Fruit fly (Drosophila melanogaster): ENCODE data around the gene per.

Gene per

DNA sequence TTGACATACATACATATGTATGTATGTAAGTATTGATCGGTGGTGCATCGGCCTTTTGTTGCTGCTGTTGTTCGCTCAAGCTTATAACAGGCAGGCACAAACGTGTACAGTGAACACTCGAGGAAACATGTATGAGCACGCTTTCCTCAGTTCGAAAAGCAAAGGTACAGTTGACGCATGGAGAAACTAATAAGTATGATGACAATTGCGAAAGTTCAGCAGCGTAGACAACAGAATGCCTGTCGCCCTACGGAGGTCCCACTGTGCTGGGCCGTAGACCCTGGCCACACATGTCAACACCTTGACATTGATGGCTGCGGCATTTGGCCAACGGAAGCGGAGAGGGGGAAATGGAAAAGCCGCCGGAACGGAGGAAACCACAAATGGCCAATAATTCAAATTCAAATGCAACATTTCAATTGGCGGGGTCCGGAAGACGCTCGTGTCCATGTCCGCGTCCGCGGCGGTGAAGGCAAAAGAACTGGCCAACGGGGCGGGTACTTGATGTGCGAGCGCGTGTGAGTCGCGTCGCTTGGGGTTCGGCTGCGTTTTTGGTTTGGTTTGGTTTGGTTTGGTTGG is 22.9 kb downstream of the per start, which contains the start of gene CG2681 (continued):
- TF ChIP-seq Ets96B (tag; optimal IDR thresholded peaks at IDR 0.05) (no peak), spab (GFP tag; optimal IDR thresholded peaks at IDR 0.05) (no peak), net (GFP tag; optimal IDR thresholded peaks at IDR 0.05) (no peak), lz (GFP tag; optimal IDR thresholded peaks at IDR 0.05) (peak; percentile 20), topi (GFP tag; optimal IDR thresholded peaks at IDR 0.05) (peak; percentile 18), CG4318 (GFP tag; optimal IDR thresholded peaks at IDR 0.05) (no peak), Lpt (GFP tag; optimal IDR thresholded peaks at IDR 0.05) (no peak), CG16779 (tag; optimal IDR thresholded peaks at IDR 0.05) (no peak), CG6808 (GFP tag; optimal IDR thresholded peaks at IDR 0.05) (no peak), Met (GFP tag; optimal IDR thresholded peaks at IDR 0.05) (no peak), CG6854 (GFP tag; optimal IDR thresholded peaks at IDR 0.05) (no peak), fd85E (GFP tag; optimal IDR thresholded peaks at IDR 0.05) (no peak), esn (GFP tag; optimal IDR thresholded peaks at IDR 0.05) (peak; percentile 7), CG8632 (GFP tag; optimal IDR thresholded peaks at IDR 0.05) (no peak), dsx (GFP tag; optimal IDR thresholded peaks at IDR 0.05; ENCODE audit: poor library complexity, severe bottlenecking) (no peak), CG11762 (GFP tag; optimal IDR thresholded peaks at IDR 0.05; ENCODE audit: insufficient read depth) (no peak), CG8319 (GFP tag; optimal IDR thresholded peaks at IDR 0.05) (no peak), Sox15 (GFP tag; optimal IDR thresholded peaks at IDR 0.05) (no peak), Hr38 (GFP tag; optimal IDR thresholded peaks at IDR 0.05) (no peak), Gug (GFP tag; IDR thresholded peaks at IDR 0.05) (peak; percentile 38; the same call in 1 of the 2 replicates), CG11294 (GFP tag; IDR thresholded peaks at IDR 0.05) (peak; percentile 46), CG31627 (GFP tag; optimal IDR thresholded peaks at IDR 0.05) (peak; percentile 22), salr (GFP tag; optimal IDR thresholded peaks at IDR 0.05) (no peak), CG34406 (GFP tag; optimal IDR thresholded peaks at IDR 0.05) (no peak), CG3919 (GFP tag; optimal IDR thresholded peaks at IDR 0.05) (no peak)

DNA sequence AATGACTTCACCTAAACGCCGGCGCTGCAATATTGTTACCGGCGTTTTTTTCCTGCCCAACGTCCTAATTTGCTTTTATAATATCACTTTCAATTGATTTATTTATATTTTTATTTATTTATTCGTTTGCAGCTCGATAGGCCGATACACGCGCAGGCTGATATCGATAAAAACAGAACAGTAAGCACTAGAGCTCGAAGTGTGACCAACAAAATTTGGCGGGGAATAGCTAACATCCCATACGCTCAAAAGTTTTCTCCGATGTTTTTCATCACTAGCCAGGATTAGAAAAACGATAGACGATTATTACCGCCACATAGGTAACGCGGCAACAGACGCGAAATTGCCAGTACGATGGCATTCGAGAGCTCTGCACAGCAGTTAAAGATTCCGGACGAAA is 28.4 kb downstream of the per start, which contains the start of the genes CG2685 and CG2694:
CG2685 (minus strand) TSS at position 185 of the 400 bp plus-strand sequence.
CG2694 (plus strand) TSS at position 304 of the 400 bp plus-strand sequence.
- TF ChIP-seq Met (GFP tag; optimal IDR thresholded peaks at IDR 0.05) (no peak), esn (GFP tag; optimal IDR thresholded peaks at IDR 0.05) (peak; percentile 15), CG16779 (tag; optimal IDR thresholded peaks at IDR 0.05) (no peak), Eip78C (GFP tag) (peak; percentile 21)

dm6 chrX:2714730-2715129 is 29.4 kb downstream of the per start:
- TF ChIP-seq Met (GFP tag; optimal IDR thresholded peaks at IDR 0.05) (no peak), lz (GFP tag; optimal IDR thresholded peaks at IDR 0.05) (no peak), cyc (GFP tag; optimal IDR thresholded peaks at IDR 0.05) (no peak), CG6276 (GFP tag; optimal IDR thresholded peaks at IDR 0.05) (no peak), net (GFP tag; optimal IDR thresholded peaks at IDR 0.05) (no peak), OdsH (GFP tag; optimal IDR thresholded peaks at IDR 0.05) (no peak), Sox14 (GFP tag; optimal IDR thresholded peaks at IDR 0.05) (no peak), Ets96B (tag; optimal IDR thresholded peaks at IDR 0.05) (no peak), Eip75B (GFP tag; optimal IDR thresholded peaks at IDR 0.05) (no peak), CG11762 (GFP tag; optimal IDR thresholded peaks at IDR 0.05; ENCODE audit: insufficient read depth) (no peak), Eip78C (GFP tag) (no peak), dsx (GFP tag; optimal IDR thresholded peaks at IDR 0.05; ENCODE audit: poor library complexity, severe bottlenecking) (no peak), Sox102F (GFP tag; optimal IDR thresholded peaks at IDR 0.05) (no peak)

DNA sequence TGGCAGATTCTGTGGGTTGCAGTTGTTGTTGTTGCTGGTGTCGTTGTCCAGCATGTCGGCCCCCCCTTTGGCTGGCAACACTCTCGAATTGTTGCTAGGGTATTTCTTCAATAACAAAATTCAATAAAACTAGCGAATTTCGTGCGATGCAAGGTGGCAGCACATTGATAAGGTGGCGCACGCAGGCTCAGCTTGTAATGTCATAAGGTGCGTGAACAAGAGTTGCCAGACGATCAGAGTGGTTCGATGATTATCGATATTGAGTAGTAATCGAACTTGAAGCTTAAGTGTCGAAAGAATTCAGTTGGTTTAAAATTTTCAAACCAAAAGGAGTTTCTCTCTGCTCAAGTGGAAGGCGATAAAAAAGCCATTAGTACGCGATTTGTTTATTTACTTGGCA is 34.7 kb downstream of the per start, which contains the start of gene CG2701:
CG2701 (minus strand) TSS at position 206 of the 400 bp plus-strand sequence.
- TF ChIP-seq esn (GFP tag; optimal IDR thresholded peaks at IDR 0.05) (peak; percentile 26), CG6163 (GFP tag; IDR thresholded peaks at IDR 0.05) (no peak)

DNA sequence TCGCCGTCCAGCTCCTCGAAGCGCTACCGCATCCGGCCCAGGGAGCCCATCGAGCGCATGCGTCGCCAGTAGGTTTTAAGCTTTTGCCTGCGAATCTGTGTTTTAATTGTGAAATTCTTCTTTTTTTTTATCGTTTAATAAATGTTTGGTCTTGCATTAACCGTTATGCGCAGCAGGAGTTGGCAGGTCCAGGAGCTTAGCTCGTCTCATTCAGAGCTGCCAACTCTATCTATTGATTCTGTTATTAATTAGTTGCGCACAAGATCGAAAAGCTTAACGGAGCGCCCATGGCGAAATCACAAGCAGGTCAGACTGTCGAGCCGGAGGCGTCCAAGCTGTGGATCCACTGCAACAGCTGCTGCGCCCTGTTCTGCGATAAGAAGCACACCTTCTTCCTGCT is 41.0 kb downstream of the per start, which contains the start of gene vilya:
vilya (plus strand) TSS at position 259 of the 400 bp plus-strand sequence.
- no peak for TF ChIP-seq CG32006 (GFP tag; optimal IDR thresholded peaks at IDR 0.05)
- no peak for TF ChIP-seq CG11762 (GFP tag; optimal IDR thresholded peaks at IDR 0.05; ENCODE audit: insufficient read depth)
- TF ChIP-seq CG11902 (GFP tag; optimal IDR thresholded peaks at IDR 0.05), result no peak
- no peak for TF ChIP-seq CG6276 (GFP tag; optimal IDR thresholded peaks at IDR 0.05)
- no peak for TF ChIP-seq Blimp-1 (GFP tag; optimal IDR thresholded peaks at IDR 0.05)
- no peak for TF ChIP-seq Smox (GFP tag; optimal IDR thresholded peaks at IDR 0.05)
- TF ChIP-seq Gug (GFP tag; IDR thresholded peaks at IDR 0.05), result no peak
- no peak for TF ChIP-seq Ets96B (tag; optimal IDR thresholded peaks at IDR 0.05)
- no peak for TF ChIP-seq CG3032 (tag; optimal IDR thresholded peaks at IDR 0.05)
- TF ChIP-seq CG8119 (GFP tag; IDR thresholded peaks at IDR 0.05), result no peak
